Worm (Caenorhabditis elegans): ENCODE results near the gene Y55F3BR.1.

DNA sequence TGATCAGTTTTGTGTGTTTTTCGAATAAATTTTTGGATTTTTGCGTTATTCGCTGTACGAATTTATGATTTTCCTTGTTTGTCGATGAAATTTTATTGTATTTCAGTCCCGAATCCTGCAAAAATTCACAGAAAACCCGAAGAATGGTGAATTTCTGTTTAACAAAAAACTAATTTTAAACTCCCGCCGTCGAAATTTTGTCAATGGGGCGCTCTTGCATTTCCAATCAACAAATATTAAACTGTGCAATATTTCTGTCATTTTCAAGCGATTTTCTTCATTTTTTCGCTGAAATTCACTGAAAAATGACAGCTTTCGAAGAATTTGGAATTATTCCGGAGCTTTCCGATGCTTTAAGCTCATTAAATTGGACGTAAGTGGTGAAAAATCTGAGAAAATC, at the start of gene Y55F3BR.1:
- TF ChIP-seq F13C5.2 (tag; optimal IDR thresholded peaks at IDR 0.05): no peak
- no peak for TF ChIP-seq pes-1 (GFP tag; IDR thresholded peaks at IDR 0.05)
- TF ChIP-seq ama-1 (optimal IDR thresholded peaks at IDR 0.05): no peak
